Fruit fly (Drosophila melanogaster): ENCODE measurements around the gene CG4766.

The CG4766 gene

DNA sequence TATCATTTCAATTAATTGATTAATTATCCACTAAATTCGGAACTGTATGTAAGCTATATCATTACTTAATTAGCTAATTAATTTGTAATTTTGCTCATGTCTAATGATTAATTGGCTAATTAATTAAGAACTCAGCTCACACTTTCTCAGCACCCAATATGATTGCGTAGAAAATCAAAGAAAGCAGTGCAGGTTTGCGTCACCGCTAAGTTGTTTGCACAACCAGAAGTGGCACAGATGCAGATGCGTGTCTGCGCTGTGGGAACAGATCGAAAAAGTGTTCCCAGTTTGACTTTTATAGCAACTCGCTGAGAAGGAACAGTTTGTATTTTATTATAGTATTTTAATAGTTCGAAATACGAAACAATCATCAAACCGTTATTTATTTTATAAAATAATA is 8.5 kb downstream of the CG4766 start (continued):
- TF ChIP-seq sob (GFP tag; IDR thresholded peaks at IDR 0.05) (no peak), CG32767 (GFP tag; IDR thresholded peaks at IDR 0.05) (no peak), CG17912 (GFP tag; optimal IDR thresholded peaks at IDR 0.05) (peak; percentile 12), Dbx (GFP tag; IDR thresholded peaks at IDR 0.05) (no peak)

dm6 chrX:5989368-5989767 is 11.2 kb downstream of the CG4766 start:
- TF ChIP-seq Meics (GFP tag; optimal IDR thresholded peaks at IDR 0.05) (peak; percentile 7), E2f2 (GFP tag; IDR thresholded peaks at IDR 0.05) (peak; percentile 18; the same call in 1 of the 2 replicates), eyg (GFP tag; optimal IDR thresholded peaks at IDR 0.05) (no peak), pita (GFP tag; optimal IDR thresholded peaks at IDR 0.05) (no peak), wek (GFP tag; optimal IDR thresholded peaks at IDR 0.05) (no peak), cad (GFP tag; optimal IDR thresholded peaks at IDR 0.05) (no peak), stc (GFP tag; IDR thresholded peaks at IDR 0.05) (peak; percentile 69), kni (GFP tag; optimal IDR thresholded peaks at IDR 0.05) (no peak), dimm (GFP tag; IDR thresholded peaks at IDR 0.05) (no peak), CG16813 (GFP tag; IDR thresholded peaks at IDR 0.05; ENCODE audit: partially characterized antibody) (no peak), CG7556 (GFP tag; optimal IDR thresholded peaks at IDR 0.05) (peak; percentile 46), CG6765 (GFP tag; optimal IDR thresholded peaks at IDR 0.05) (no peak), Eip74EF (GFP tag; optimal IDR thresholded peaks at IDR 0.05) (peak in 1 of 2 experiments; percentile 35), Sox102F (GFP tag; optimal IDR thresholded peaks at IDR 0.05) (peak; percentile 59), Sry-δ (GFP tag; optimal IDR thresholded peaks at IDR 0.05) (no peak), zen (tag; optimal IDR thresholded peaks at IDR 0.05) (no peak), psq (GFP tag; optimal IDR thresholded peaks at IDR 0.05) (no peak), dmrt99B (tag; optimal IDR thresholded peaks at IDR 0.05) (peak; percentile 72), CG2202 (tag; optimal IDR thresholded peaks at IDR 0.05) (no peak), seq (GFP tag; IDR thresholded peaks at IDR 0.05) (peak; percentile 56), Rx (GFP tag; IDR thresholded peaks at IDR 0.05) (peak; percentile 37; the same call in 1 of the 2 replicates), Fer1 (GFP tag; optimal IDR thresholded peaks at IDR 0.05) (peak; percentile 18), CG18262 (tag; optimal IDR thresholded peaks at IDR 0.05) (peak; percentile 60), lab (GFP tag; optimal IDR thresholded peaks at IDR 0.05) (peak; percentile 50), oc (tag; optimal IDR thresholded peaks at IDR 0.05) (peak; percentile 11), Asciz (GFP tag; optimal IDR thresholded peaks at IDR 0.05) (peak; percentile 41), Chrac-16 (GFP tag; optimal IDR thresholded peaks at IDR 0.05) (no peak), phol (tag; optimal IDR thresholded peaks at IDR 0.05) (peak; percentile 56), CG6272 (GFP tag; IDR thresholded peaks at IDR 0.05) (no peak), CrebB (tag; optimal IDR thresholded peaks at IDR 0.05) (no peak), Taf1 (GFP tag; IDR thresholded peaks at IDR 0.05) (no peak), Fer2 (tag; optimal IDR thresholded peaks at IDR 0.05) (no peak), gfzf (GFP tag; optimal IDR thresholded peaks at IDR 0.05) (no peak), sim (GFP tag; IDR thresholded peaks at IDR 0.05) (no peak), al (GFP tag; IDR thresholded peaks at IDR 0.05) (no peak), shn (GFP tag; optimal IDR thresholded peaks at IDR 0.05) (no peak), CG1603 (tag; optimal IDR thresholded peaks at IDR 0.05) (peak; percentile 54), NK7.1 (GFP tag; optimal IDR thresholded peaks at IDR 0.05) (no peak), twi (tag; optimal IDR thresholded peaks at IDR 0.05) (no peak), grau (tag; optimal IDR thresholded peaks at IDR 0.05) (peak; percentile 58), chm (GFP tag; IDR thresholded peaks at IDR 0.05) (0 out of 2 replicates have a peak, but pooled peaks have one; percentile 42), unpg (GFP tag; optimal IDR thresholded peaks at IDR 0.05) (peak; percentile 65), nmo (GFP tag; optimal IDR thresholded peaks at IDR 0.05) (peak; percentile 49), CG7928 (GFP tag; optimal IDR thresholded peaks at IDR 0.05) (no peak), z (GFP tag; IDR thresholded peaks at IDR 0.05) (no peak), da (GFP tag; optimal IDR thresholded peaks at IDR 0.05) (no peak)

Data from whole organism, embryonic.